Worm (Caenorhabditis elegans) whole organism, L4/young adult: ENCODE measurements around the gene cyp-35A3.

ENCODE experiments used
- dao-5 ChIP-seq: sonication (generic microtip); optimal IDR thresholded peaks from 2 replicates; lab custom pipeline; 2016; ENCODE audit warnings: missing genotype, missing genetic modification characterization, moderate library complexity, missing compliant biosample characterization
- him-1 ChIP-seq: sonication (generic microtip); optimal IDR thresholded peaks from 2 replicates; lab custom pipeline; 2016; ENCODE audit warnings: missing genotype, missing genetic modification reagents, missing genetic modification characterization, missing compliant biosample characterization

- TF ChIP-seq dao-5 (tag; lab: Kevin White, UChicago) (no peak), him-1 (tag; lab: Kevin White, UChicago) (no peak)
Observed at ce11 chrV:4035811-4036210, 13.4 kb downstream of the cyp-35A3 start, which contains the start of gene C49G7.13.
